1 fruit fly cellular context compared by ENCODE assay signal in the genomic region with DNA sequence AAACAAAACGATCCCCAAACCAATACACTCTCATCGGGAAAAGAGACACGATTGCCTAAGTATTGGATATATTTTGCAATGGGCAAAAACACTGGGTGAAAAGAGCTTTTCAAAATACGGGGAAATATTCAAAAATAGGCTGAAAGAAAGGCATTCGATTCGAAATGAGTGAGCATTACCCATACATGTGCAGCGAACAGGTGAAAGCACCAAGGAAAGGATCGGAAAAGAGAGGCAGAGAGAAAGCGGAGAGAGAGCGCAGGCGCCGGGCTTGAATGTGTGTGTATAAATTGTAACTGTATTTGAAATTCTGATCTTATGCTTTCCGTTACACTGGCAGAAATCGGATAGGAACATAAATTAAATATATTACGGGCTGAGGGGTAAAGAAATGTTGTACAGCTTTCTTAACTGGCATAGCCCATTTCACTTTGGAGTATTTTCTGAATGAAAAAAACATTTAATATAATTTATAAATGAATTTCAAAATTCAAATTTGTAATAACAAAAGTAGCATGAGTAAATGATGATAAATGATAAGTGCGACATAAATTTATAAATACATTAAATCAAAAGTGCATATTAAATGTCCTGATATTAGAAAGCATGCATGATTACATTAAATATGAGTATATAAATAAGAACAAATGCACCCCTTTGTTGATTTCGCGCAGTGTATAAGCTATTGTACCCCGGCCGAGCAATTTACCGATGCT.
A peak's percentile ranks its signal among the peaks of the same experiment; 100 is the strongest.
TF ChIP-seq lines count a peak whose summit lies in the region.

No protein-coding gene starts in this region.

TF ChIP-seq in whole organism, embryonic, 481 proteins besides CTCF, POLR2A, EP300 and RAD21 (continued from another document and continues in another):
- TF ChIP-seq CG3407 (GFP tag; optimal IDR thresholded peaks at IDR 0.05; lab: Kevin White, UChicago) (peak; percentile 57), chinmo (GFP tag; IDR thresholded peaks at IDR 0.05; lab: Robert Waterston, UW; ENCODE audit: partially characterized antibody) (no peak), CG12155 (GFP tag; optimal IDR thresholded peaks at IDR 0.05; lab: Kevin White, UChicago) (peak; percentile 47), Neu2 (GFP tag; optimal IDR thresholded peaks at IDR 0.05; lab: Kevin White, UChicago; ENCODE audit: borderline replicate concordance) (no peak), ewg (GFP tag; optimal IDR thresholded peaks at IDR 0.05; lab: Kevin White, UChicago) (peak; percentile 54), Med (GFP tag; lab: Kevin White, UChicago) (peak; percentile 51), Ptx1 (GFP tag; IDR thresholded peaks at IDR 0.05; lab: Robert Waterston, UW) (peak; percentile 43; the same call in 1 of the 2 replicates), trem (tag; optimal IDR thresholded peaks at IDR 0.05; lab: Kevin White, UChicago) (peak; percentile 71), cad (GFP tag; optimal IDR thresholded peaks at IDR 0.05; lab: Kevin White, UChicago) (no peak), Max (GFP tag; optimal IDR thresholded peaks at IDR 0.05; lab: Kevin White, UChicago) (peak; percentile 60), HLH3B (GFP tag; IDR thresholded peaks at IDR 0.05; lab: Robert Waterston, UW) (peak; percentile 38), Adf1 (GFP tag; IDR thresholded peaks at IDR 0.05; lab: Robert Waterston, UW) (no peak), Fer1 (GFP tag; optimal IDR thresholded peaks at IDR 0.05; lab: Kevin White, UChicago) (no peak), CG5953 (GFP tag; IDR thresholded peaks at IDR 0.05; lab: Robert Waterston, UW) (no peak), ro (GFP tag; IDR thresholded peaks at IDR 0.05; lab: Robert Waterston, UW) (no peak), lab (GFP tag; optimal IDR thresholded peaks at IDR 0.05; lab: Kevin White, UChicago) (peak; percentile 20), ash1 (GFP tag; optimal IDR thresholded peaks at IDR 0.05; lab: Kevin White, UChicago) (no peak), cato (GFP tag; optimal IDR thresholded peaks at IDR 0.05; lab: Kevin White, UChicago; ENCODE audit: borderline replicate concordance) (peak; percentile 56), zf30C (GFP tag; optimal IDR thresholded peaks at IDR 0.05; lab: Kevin White, UChicago) (peak; percentile 61), CG10543 (GFP tag; optimal IDR thresholded peaks at IDR 0.05; lab: Kevin White, UChicago) (peak; percentile 35), pum (GFP tag; optimal IDR thresholded peaks at IDR 0.05; lab: Kevin White, UChicago) (peak; percentile 20), Poxn (GFP tag; IDR thresholded peaks at IDR 0.05; lab: Robert Waterston, UW) (no peak), CG3995 (GFP tag; optimal IDR thresholded peaks at IDR 0.05; lab: Kevin White, UChicago) (no peak), tap (tag; optimal IDR thresholded peaks at IDR 0.05; lab: Kevin White, UChicago) (peak; percentile 43), chif (GFP tag; optimal IDR thresholded peaks at IDR 0.05; lab: Kevin White, UChicago) (peak in 1 of 2 experiments; percentile 47), pb (GFP tag; optimal IDR thresholded peaks at IDR 0.05; lab: Kevin White, UChicago) (no peak), Aef1 (GFP tag; IDR thresholded peaks at IDR 0.05; lab: Robert Waterston, UW) (no peak), CG42726 (GFP tag; IDR thresholded peaks at IDR 0.05; lab: Robert Waterston, UW; ENCODE audit: partially characterized antibody) (no peak), CG6791 (GFP tag; IDR thresholded peaks at IDR 0.05; lab: Robert Waterston, UW; ENCODE audit: partially characterized antibody) (no peak), Ets97D (GFP tag; optimal IDR thresholded peaks at IDR 0.05; lab: Kevin White, UChicago) (no peak), Rx (GFP tag; IDR thresholded peaks at IDR 0.05; lab: Robert Waterston, UW) (no peak), CG17568 (GFP tag; optimal IDR thresholded peaks at IDR 0.05; lab: Kevin White, UChicago) (no peak), CG15269 (tag; optimal IDR thresholded peaks at IDR 0.05; lab: Kevin White, UChicago) (peak; percentile 69), chn (GFP tag; optimal IDR thresholded peaks at IDR 0.05; lab: Kevin White, UChicago) (peak; percentile 5), Hr51 (GFP tag; optimal IDR thresholded peaks at IDR 0.05; lab: Kevin White, UChicago) (peak in 1 of 2 experiments; percentile 77), CG17612 (GFP tag; IDR thresholded peaks at IDR 0.05; lab: Robert Waterston, UW) (no peak), sim (GFP tag; IDR thresholded peaks at IDR 0.05; lab: Robert Waterston, UW) (peak; percentile 36; the same call in 1 of the 2 replicates), CG13894 (tag; optimal IDR thresholded peaks at IDR 0.05; lab: Kevin White, UChicago) (no peak), bcd (GFP tag; optimal IDR thresholded peaks at IDR 0.05; lab: Kevin White, UChicago) (peak; percentile 78), wdn (GFP tag; IDR thresholded peaks at IDR 0.05; lab: Robert Waterston, UW) (no peak), odd (GFP tag; optimal IDR thresholded peaks at IDR 0.05; lab: Kevin White, UChicago) (peak; percentile 46), CG15696 (tag; optimal IDR thresholded peaks at IDR 0.05; lab: Kevin White, UChicago) (peak; percentile 54), CG9876 (GFP tag; optimal IDR thresholded peaks at IDR 0.05; lab: Kevin White, UChicago) (no peak), CG6854 (GFP tag; optimal IDR thresholded peaks at IDR 0.05; lab: Kevin White, UChicago) (peak; percentile 25), CG12769 (tag; optimal IDR thresholded peaks at IDR 0.05; lab: Kevin White, UChicago) (no peak), Sry-β (GFP tag; optimal IDR thresholded peaks at IDR 0.05; lab: Kevin White, UChicago) (no peak), Hey (tag; optimal IDR thresholded peaks at IDR 0.05; lab: Kevin White, UChicago) (no peak), cwo (GFP tag; optimal IDR thresholded peaks at IDR 0.05; lab: Kevin White, UChicago) (peak; percentile 27), Tbp (GFP tag; optimal IDR thresholded peaks at IDR 0.05; lab: Kevin White, UChicago) (no peak), Dad (GFP tag; optimal IDR thresholded peaks at IDR 0.05; lab: Kevin White, UChicago) (no peak), tup (GFP tag; optimal IDR thresholded peaks at IDR 0.05; lab: Kevin White, UChicago) (no peak), esg (GFP tag; conservative IDR thresholded peaks at IDR 0.05; lab: Robert Waterston, UW) (no peak), Sox100B (GFP tag; optimal IDR thresholded peaks at IDR 0.05; lab: Kevin White, UChicago) (peak; percentile 86), nmo (GFP tag; optimal IDR thresholded peaks at IDR 0.05; lab: Kevin White, UChicago) (peak; percentile 90), ATbp (GFP tag; optimal IDR thresholded peaks at IDR 0.05; lab: Kevin White, UChicago) (peak; percentile 54), CG30020 (tag; optimal IDR thresholded peaks at IDR 0.05; lab: Kevin White, UChicago) (peak; percentile 45), eyg (GFP tag; optimal IDR thresholded peaks at IDR 0.05; lab: Kevin White, UChicago) (no peak), Atf6 (GFP tag; IDR thresholded peaks at IDR 0.05; lab: Robert Waterston, UW) (no peak), GATAe (GFP tag; conservative IDR thresholded peaks at IDR 0.05; lab: Robert Waterston, UW) (no peak), CG7372 (GFP tag; IDR thresholded peaks at IDR 0.05; lab: Robert Waterston, UW) (0 out of 2 replicates have a peak, but pooled peaks have one; percentile 25), vvl (GFP tag; IDR thresholded peaks at IDR 0.05; lab: Robert Waterston, UW) (no peak), Bgb (GFP tag; IDR thresholded peaks at IDR 0.05; lab: Robert Waterston, UW; ENCODE audit: partially characterized antibody) (no peak), row (GFP tag; IDR thresholded peaks at IDR 0.05; lab: Robert Waterston, UW) (peak; percentile 69), prd (optimal IDR thresholded peaks at IDR 0.05; lab: Kevin White, UChicago) (no peak), prd (GFP tag; IDR thresholded peaks at IDR 0.05; lab: Robert Waterston, UW) (peak; percentile 61; the same call in 2 of the 3 replicates), CG7839 (tag; optimal IDR thresholded peaks at IDR 0.05; lab: Kevin White, UChicago) (peak; percentile 82), CG8359 (GFP tag; optimal IDR thresholded peaks at IDR 0.05; lab: Kevin White, UChicago; ENCODE audit: borderline replicate concordance) (peak; percentile 61), sug (tag; optimal IDR thresholded peaks at IDR 0.05; lab: Kevin White, UChicago) (peak; percentile 62), CG12104 (GFP tag; optimal IDR thresholded peaks at IDR 0.05; lab: Kevin White, UChicago) (peak; percentile 62), CG11398 (GFP tag; optimal IDR thresholded peaks at IDR 0.05; lab: Kevin White, UChicago) (no peak), jumu (GFP tag; optimal IDR thresholded peaks at IDR 0.05; lab: Kevin White, UChicago) (peak; percentile 27), tll (GFP tag; optimal IDR thresholded peaks at IDR 0.05; lab: Kevin White, UChicago) (peak in 1 of 2 experiments; percentile 13), CG17912 (GFP tag; optimal IDR thresholded peaks at IDR 0.05; lab: Kevin White, UChicago) (no peak), ems (GFP tag; optimal IDR thresholded peaks at IDR 0.05; lab: Kevin White, UChicago) (no peak), Jarid2 (GFP tag; optimal IDR thresholded peaks at IDR 0.05; lab: Kevin White, UChicago) (no peak), schlank (tag; optimal IDR thresholded peaks at IDR 0.05; lab: Kevin White, UChicago) (no peak), CG3163 (GFP tag; optimal IDR thresholded peaks at IDR 0.05; lab: Kevin White, UChicago) (no peak), az2 (GFP tag; optimal IDR thresholded peaks at IDR 0.05; lab: Kevin White, UChicago) (peak; percentile 79), luna (GFP tag; optimal IDR thresholded peaks at IDR 0.05; lab: Kevin White, UChicago) (no peak), Blimp-1 (GFP tag; optimal IDR thresholded peaks at IDR 0.05; lab: Kevin White, UChicago) (peak; percentile 70), tin (GFP tag; optimal IDR thresholded peaks at IDR 0.05; lab: Kevin White, UChicago) (peak; percentile 71), CG5180 (GFP tag; optimal IDR thresholded peaks at IDR 0.05; lab: Kevin White, UChicago) (peak; percentile 56), CG12942 (GFP tag; optimal IDR thresholded peaks at IDR 0.05; lab: Kevin White, UChicago) (peak; percentile 53), Bdp1 (GFP tag; optimal IDR thresholded peaks at IDR 0.05; lab: Kevin White, UChicago) (peak; percentile 6), jigr1 (GFP tag; IDR thresholded peaks at IDR 0.05; lab: Robert Waterston, UW) (no peak), CG2202 (tag; optimal IDR thresholded peaks at IDR 0.05; lab: Kevin White, UChicago) (peak; percentile 67), HHEX (GFP tag; optimal IDR thresholded peaks at IDR 0.05; lab: Kevin White, UChicago) (peak; percentile 67), sna (GFP tag; IDR thresholded peaks at IDR 0.05; lab: Robert Waterston, UW; ENCODE audit: partially characterized antibody) (no peak), ci (GFP tag; IDR thresholded peaks at IDR 0.05; lab: Robert Waterston, UW) (0 out of 3 replicates have a peak, but pooled peaks have one; percentile 33), ap (GFP tag; IDR thresholded peaks at IDR 0.05; lab: Robert Waterston, UW) (no peak), dmrt11E (tag; optimal IDR thresholded peaks at IDR 0.05; lab: Kevin White, UChicago) (peak; percentile 85), CG18599 (GFP tag; optimal IDR thresholded peaks at IDR 0.05; lab: Kevin White, UChicago) (peak; percentile 47), CG7786 (GFP tag; optimal IDR thresholded peaks at IDR 0.05; lab: Kevin White, UChicago) (no peak), slou (GFP tag; optimal IDR thresholded peaks at IDR 0.05; lab: Kevin White, UChicago) (no peak), Dip3 (GFP tag; optimal IDR thresholded peaks at IDR 0.05; lab: Kevin White, UChicago) (peak; percentile 11), scrt (GFP tag; optimal IDR thresholded peaks at IDR 0.05; lab: Kevin White, UChicago) (peak; percentile 47), Atf-2 (GFP tag; optimal IDR thresholded peaks at IDR 0.05; lab: Kevin White, UChicago) (no peak), CG10565 (GFP tag; optimal IDR thresholded peaks at IDR 0.05; lab: Kevin White, UChicago) (no peak), Camta (GFP tag; optimal IDR thresholded peaks at IDR 0.05; lab: Kevin White, UChicago) (peak; percentile 40), Xrp1 (GFP tag; IDR thresholded peaks at IDR 0.05; lab: Robert Waterston, UW) (peak; percentile 55; the same call in 1 of the 2 replicates), stwl (tag; optimal IDR thresholded peaks at IDR 0.05; lab: Kevin White, UChicago) (peak; percentile 12), Scr (GFP tag; IDR thresholded peaks at IDR 0.05; lab: Robert Waterston, UW; ENCODE audit: partially characterized antibody) (no peak), NfI (GFP tag; optimal IDR thresholded peaks at IDR 0.05; lab: Kevin White, UChicago) (peak; percentile 65), Atf3 (GFP tag; optimal IDR thresholded peaks at IDR 0.05; lab: Kevin White, UChicago) (no peak), CG8944 (GFP tag; optimal IDR thresholded peaks at IDR 0.05; lab: Kevin White, UChicago) (no peak), CG14667 (GFP tag; IDR thresholded peaks at IDR 0.05; lab: Robert Waterston, UW) (peak; percentile 35; the same call in 1 of the 2 replicates), CG6272 (GFP tag; IDR thresholded peaks at IDR 0.05; lab: Robert Waterston, UW) (no peak), Six4 (GFP tag; optimal IDR thresholded peaks at IDR 0.05; lab: Kevin White, UChicago) (peak; percentile 74), lov (optimal IDR thresholded peaks at IDR 0.05; lab: Kevin White, UChicago) (no peak), lov (GFP tag; IDR thresholded peaks at IDR 0.05; lab: Robert Waterston, UW) (no peak), CG10267 (tag; optimal IDR thresholded peaks at IDR 0.05; lab: Kevin White, UChicago) (peak; percentile 76), CG15514 (GFP tag; optimal IDR thresholded peaks at IDR 0.05; lab: Kevin White, UChicago) (no peak), Mrtf (GFP tag; IDR thresholded peaks at IDR 0.05; lab: Robert Waterston, UW) (no peak), MESR4 (GFP tag; optimal IDR thresholded peaks at IDR 0.05; lab: Kevin White, UChicago) (no peak), Mes4 (GFP tag; optimal IDR thresholded peaks at IDR 0.05; lab: Kevin White, UChicago) (peak; percentile 30), CG13775 (GFP tag; optimal IDR thresholded peaks at IDR 0.05; lab: Kevin White, UChicago) (peak; percentile 80), CG8478 (optimal IDR thresholded peaks at IDR 0.05; lab: Kevin White, UChicago) (no peak), Dip2 (GFP tag; IDR thresholded peaks at IDR 0.05; lab: Robert Waterston, UW) (no peak), H15 (GFP tag; IDR thresholded peaks at IDR 0.05; lab: Robert Waterston, UW) (0 out of 3 replicates have a peak, but pooled peaks have one; percentile 44), Vsx1 (GFP tag; optimal IDR thresholded peaks at IDR 0.05; lab: Kevin White, UChicago) (peak; percentile 62), D (optimal IDR thresholded peaks at IDR 0.05; lab: Kevin White, UChicago) (no peak), D (GFP tag; optimal IDR thresholded peaks at IDR 0.05; lab: Kevin White, UChicago) (peak; percentile 82), Mad (GFP tag; optimal IDR thresholded peaks at IDR 0.05; lab: Kevin White, UChicago) (peak; percentile 32), dmrt99B (tag; optimal IDR thresholded peaks at IDR 0.05; lab: Kevin White, UChicago) (peak; percentile 83)
